Worm (Caenorhabditis elegans) whole organism, young adult: ENCODE measurements around the gene zipt-7.1.

Experiments
- F22D6.2 ChIP-seq: sonication (generic microtip); optimal IDR thresholded peaks from 2 replicates; lab custom pipeline; 2016; ENCODE audit warnings: mild to moderate bottlenecking, missing genetic modification characterization, missing compliant biosample characterization
- F49E8.2 ChIP-seq: sonication (generic microtip); optimal IDR thresholded peaks from 3 replicates; lab custom pipeline; 2017; ENCODE audit warnings: missing genetic modification characterization, mild to moderate bottlenecking, missing compliant biosample characterization, antibody characterized with exemption, moderate library complexity; ENCODE audit not compliant: insufficient read depth
- Y53F4B.3 ChIP-seq: fragments of 200-800 bp; sonication (Bioruptor generic); IDR thresholded peaks from 2 replicates; pipeline ENCODE4 v1.3.6; 2022; ENCODE audit warnings: missing genetic modification reagents, missing genetic modification characterization, missing compliant biosample characterization
- Y56A3A.18 ChIP-seq: fragments of 200-800 bp; sonication (Bioruptor generic); IDR thresholded peaks from 2 replicates; pipeline ENCODE4 v1.3.6; 2022; ENCODE audit warnings: missing genetic modification reagents, missing genetic modification characterization, missing compliant biosample characterization
- Y67H2A.10 ChIP-seq: fragments of 200-800 bp; sonication (Bioruptor generic); conservative IDR thresholded peaks from 2 replicates; pipeline ENCODE4 v1.3.6; 2022; ENCODE audit warnings: missing genetic modification reagents, missing genetic modification characterization, missing compliant biosample characterization
- Y79H2A.3 ChIP-seq: fragments of 200-800 bp; sonication (Bioruptor generic); conservative IDR thresholded peaks from 2 replicates; pipeline ENCODE4 v1.3.6; 2022; ENCODE audit warnings: missing genetic modification reagents, missing genetic modification characterization, missing compliant biosample characterization
- Y95B8A.8 ChIP-seq: fragments of 200-800 bp; sonication (Bioruptor generic); IDR thresholded peaks from 2 replicates; pipeline ENCODE4 v1.3.6; 2022; ENCODE audit warnings: missing genetic modification reagents, missing genetic modification characterization, missing compliant biosample characterization
- ama-1 ChIP-seq, 3 experiments: fragments of 150-350 bp in 1 of 3; sonication (generic microtip) in 2 of 3; optimal IDR thresholded peaks; 2 replicates each; lab custom pipeline; 2014 to 2018; ENCODE audit warnings: missing biosample characterization in 2 of 3, missing genetic modification characterization in 2 of 3, missing genetic modification reagents in 2 of 3
- athp-1 ChIP-seq: sonication (generic microtip); optimal IDR thresholded peaks from 2 replicates; lab custom pipeline; 2017; ENCODE audit warnings: mild to moderate bottlenecking, missing genetic modification characterization, missing compliant biosample characterization
- bed-1 ChIP-seq: fragments of 200-800 bp; sonication (Bioruptor generic); IDR thresholded peaks from 2 replicates; pipeline ENCODE4 v1.3.6; 2022; ENCODE audit warnings: missing genetic modification reagents, missing genetic modification characterization, missing compliant biosample characterization
- ccch-3 ChIP-seq: fragments of 200-800 bp; sonication (Bioruptor generic); optimal IDR thresholded peaks from 2 replicates; lab custom pipeline; 2018; ENCODE audit warnings: mild to moderate bottlenecking, missing genetic modification characterization, missing compliant biosample characterization
- cebp-2 ChIP-seq: fragments of 200-800 bp; sonication (Bioruptor generic); IDR thresholded peaks from 2 replicates; pipeline ENCODE4 v1.3.6; 2022; ENCODE audit warnings: missing genetic modification characterization, missing compliant biosample characterization
- ceh-27 ChIP-seq: fragments of 200-800 bp; sonication (Bioruptor generic); optimal IDR thresholded peaks from 2 replicates; lab custom pipeline; 2018; ENCODE audit warnings: mild to moderate bottlenecking, missing genetic modification characterization, moderate library complexity, missing compliant biosample characterization
- ceh-58 ChIP-seq: fragments of 200-800 bp; sonication (Bioruptor generic); IDR thresholded peaks from 2 replicates; pipeline ENCODE4 v1.3.6; 2022; ENCODE audit warnings: missing genetic modification characterization, missing compliant biosample characterization
- ceh-79 ChIP-seq: sonication (generic microtip); optimal IDR thresholded peaks from 2 replicates; lab custom pipeline; 2017; ENCODE audit warnings: mild to moderate bottlenecking, missing genetic modification characterization, missing compliant biosample characterization
- ceh-91 ChIP-seq: fragments of 200-800 bp; sonication (Bioruptor generic); IDR thresholded peaks from 2 replicates; pipeline ENCODE4 v1.3.6; 2022; ENCODE audit warnings: missing genetic modification reagents, missing genetic modification characterization, missing compliant biosample characterization
- chd-7 ChIP-seq: sonication (generic microtip); optimal IDR thresholded peaks from 2 replicates; lab custom pipeline; 2016; ENCODE audit warnings: mild to moderate bottlenecking, missing genetic modification characterization, moderate library complexity, missing compliant biosample characterization
- die-1 ChIP-seq: sonication (generic microtip); optimal IDR thresholded peaks from 2 replicates; lab custom pipeline; 2016; ENCODE audit warnings: missing genotype, mild to moderate bottlenecking, missing genetic modification characterization, missing compliant biosample characterization
- dpff-1 ChIP-seq: sonication (generic microtip); optimal IDR thresholded peaks from 2 replicates; lab custom pipeline; 2017; ENCODE audit warnings: mild to moderate bottlenecking, missing genetic modification characterization, missing compliant biosample characterization
- egl-18 ChIP-seq: fragments of 200-800 bp; sonication (Bioruptor generic); IDR thresholded peaks from 2 replicates; pipeline ENCODE4 v1.3.6; 2022; ENCODE audit warnings: missing genetic modification reagents, missing genetic modification characterization, missing compliant biosample characterization
- egl-44 ChIP-seq: fragments of 200-800 bp; sonication (Bioruptor generic); IDR thresholded peaks from 2 replicates; pipeline ENCODE4 v1.3.6; 2022; ENCODE audit warnings: missing genetic modification reagents, missing genetic modification characterization, missing compliant biosample characterization
- hlh-26 ChIP-seq: fragments of 200-800 bp; sonication (Bioruptor generic); conservative IDR thresholded peaks from 2 replicates; pipeline ENCODE4 v1.3.6; 2022; ENCODE audit warnings: missing genetic modification reagents, missing genetic modification characterization, missing compliant biosample characterization
- hsf-1 ChIP-seq: fragments of 200-800 bp; sonication (Bioruptor generic); IDR thresholded peaks from 2 replicates; pipeline ENCODE4 v1.3.6; 2022; ENCODE audit warnings: missing genetic modification reagents, missing genetic modification characterization, missing compliant biosample characterization
- lag-1 ChIP-seq: fragments of 200-800 bp; sonication (Bioruptor generic); IDR thresholded peaks from 2 replicates; pipeline ENCODE4 v1.3.6; 2022; ENCODE audit warnings: missing genetic modification reagents, missing genetic modification characterization, missing compliant biosample characterization
- lin-35 ChIP-seq, 3 experiments: fragments of 150-350 bp in 2 of 3; sonication (generic microtip) in 1 of 3; optimal IDR thresholded peaks; 2 replicates each; lab custom pipeline; 2014 to 2018; ENCODE audit warnings: missing biosample characterization in 3 of 3, missing genetic modification characterization in 3 of 3, missing genetic modification reagents in 3 of 3
- lin-40 ChIP-seq: sonication (generic microtip); optimal IDR thresholded peaks from 2 replicates; lab custom pipeline; 2016; ENCODE audit warnings: missing genetic modification characterization, mild to moderate bottlenecking, missing compliant biosample characterization, missing genotype, missing genetic modification reagents
- lin-54 ChIP-seq: fragments of 200-800 bp; sonication (Bioruptor generic); optimal IDR thresholded peaks from 2 replicates; lab custom pipeline; 2018; ENCODE audit warnings: mild to moderate bottlenecking, missing genetic modification characterization, missing compliant biosample characterization
- lir-1 ChIP-seq: fragments of 200-800 bp; sonication (Bioruptor generic); conservative IDR thresholded peaks from 2 replicates; pipeline ENCODE4 v1.3.6; 2022; ENCODE audit warnings: missing genetic modification reagents, missing genetic modification characterization, missing compliant biosample characterization
- madf-6 ChIP-seq: fragments of 200-800 bp; sonication (Bioruptor generic); IDR thresholded peaks from 2 replicates; pipeline ENCODE4 v1.3.6; 2022; ENCODE audit warnings: missing genetic modification reagents, missing genetic modification characterization, missing compliant biosample characterization
- madf-8 ChIP-seq: fragments of 200-800 bp; sonication (Bioruptor generic); conservative IDR thresholded peaks from 2 replicates; pipeline ENCODE4 v1.3.6; 2022; ENCODE audit warnings: missing genetic modification reagents, missing genetic modification characterization, missing compliant biosample characterization
- mes-4 ChIP-seq: sonication (generic microtip); optimal IDR thresholded peaks from 2 replicates; lab custom pipeline; 2016; ENCODE audit warnings: missing genotype, missing genetic modification characterization, missing compliant biosample characterization
- nfya-1 ChIP-seq: sonication (generic microtip); optimal IDR thresholded peaks from 2 replicates; lab custom pipeline; 2017; ENCODE audit warnings: antibody characterized with exemption, missing compliant biosample characterization, missing genetic modification characterization, borderline replicate concordance; ENCODE audit not compliant: insufficient read depth
- nfyb-1 ChIP-seq: fragments of 200-800 bp; sonication (Bioruptor generic); IDR thresholded peaks from 2 replicates; pipeline ENCODE4 v1.3.6; 2022; ENCODE audit warnings: missing genetic modification reagents, missing genetic modification characterization, missing compliant biosample characterization
- nhr-120 ChIP-seq: fragments of 200-800 bp; sonication (Bioruptor generic); IDR thresholded peaks from 2 replicates; pipeline ENCODE4 v1.3.6; 2022; ENCODE audit warnings: missing genetic modification characterization, missing compliant biosample characterization
- nhr-179 ChIP-seq: sonication (generic microtip); optimal IDR thresholded peaks from 2 replicates; lab custom pipeline; 2016; ENCODE audit warnings: mild to moderate bottlenecking, missing genetic modification characterization, missing compliant biosample characterization
- nhr-27 ChIP-seq: fragments of 200-800 bp; sonication (Bioruptor generic); optimal IDR thresholded peaks from 2 replicates; lab custom pipeline; 2018; ENCODE audit warnings: mild to moderate bottlenecking, missing genetic modification characterization, moderate library complexity, missing compliant biosample characterization
- nhr-80 ChIP-seq: sonication (generic microtip); optimal IDR thresholded peaks from 2 replicates; lab custom pipeline; 2016; ENCODE audit warnings: missing genetic modification characterization, missing compliant biosample characterization
- snpc-1.3 ChIP-seq: sonication (generic microtip); optimal IDR thresholded peaks from 2 replicates; lab custom pipeline; 2017; ENCODE audit warnings: missing genetic modification characterization, mild to moderate bottlenecking, missing compliant biosample characterization, antibody characterized with exemption, moderate library complexity, missing genotype, missing genetic modification reagents; ENCODE audit not compliant: insufficient read depth
- somi-1 ChIP-seq: fragments of 200-800 bp; sonication (Bioruptor generic); optimal IDR thresholded peaks from 2 replicates; lab custom pipeline; 2018; ENCODE audit warnings: mild to moderate bottlenecking, missing genetic modification characterization, missing compliant biosample characterization
- sptf-2 ChIP-seq: fragments of 200-800 bp; sonication (Bioruptor generic); optimal IDR thresholded peaks from 2 replicates; lab custom pipeline; 2018; ENCODE audit warnings: mild to moderate bottlenecking, missing genetic modification characterization, missing compliant biosample characterization
- tbp1 ChIP-seq: fragments of 200-800 bp; sonication (Bioruptor generic); optimal IDR thresholded peaks from 2 replicates; lab custom pipeline; 2018; ENCODE audit warnings: mild to moderate bottlenecking, missing genetic modification characterization, missing compliant biosample characterization
- tbx-9 ChIP-seq: sonication (generic microtip); optimal IDR thresholded peaks from 2 replicates; lab custom pipeline; 2016; ENCODE audit warnings: borderline replicate concordance, missing genetic modification characterization, inconsistent platforms, missing compliant biosample characterization
- unc-130 ChIP-seq: sonication (generic microtip); optimal IDR thresholded peaks from 2 replicates; lab custom pipeline; 2016; ENCODE audit warnings: missing genetic modification reagents, missing genetic modification characterization, missing compliant biosample characterization
- zim-3 ChIP-seq: sonication (generic microtip); optimal IDR thresholded peaks from 2 replicates; lab custom pipeline; 2017; ENCODE audit warnings: mild to moderate bottlenecking, missing genetic modification characterization, moderate library complexity, missing compliant biosample characterization
- ztf-18 ChIP-seq: sonication (generic microtip); optimal IDR thresholded peaks from 2 replicates; lab custom pipeline; 2016; ENCODE audit warnings: missing genotype, mild to moderate bottlenecking, missing genetic modification characterization, missing compliant biosample characterization
- ztf-25 ChIP-seq: fragments of 200-800 bp; sonication (Bioruptor generic); IDR thresholded peaks from 2 replicates; pipeline ENCODE4 v1.3.6; 2022; ENCODE audit warnings: missing genetic modification reagents, missing genetic modification characterization, missing compliant biosample characterization
- ztf-26 ChIP-seq: sonication (generic microtip); optimal IDR thresholded peaks from 2 replicates; lab custom pipeline; 2017; ENCODE audit warnings: missing genetic modification characterization, missing compliant biosample characterization
- ztf-28 ChIP-seq: fragments of 200-800 bp; sonication (Bioruptor generic); IDR thresholded peaks from 2 replicates; pipeline ENCODE4 v1.3.6; 2022; ENCODE audit warnings: missing genetic modification reagents, missing genetic modification characterization, missing compliant biosample characterization
- ztf-3 ChIP-seq: fragments of 200-800 bp; sonication (Bioruptor generic); optimal IDR thresholded peaks from 2 replicates; lab custom pipeline; 2018; ENCODE audit warnings: mild to moderate bottlenecking, missing genetic modification characterization, missing compliant biosample characterization

Gene zipt-7.1

DNA sequence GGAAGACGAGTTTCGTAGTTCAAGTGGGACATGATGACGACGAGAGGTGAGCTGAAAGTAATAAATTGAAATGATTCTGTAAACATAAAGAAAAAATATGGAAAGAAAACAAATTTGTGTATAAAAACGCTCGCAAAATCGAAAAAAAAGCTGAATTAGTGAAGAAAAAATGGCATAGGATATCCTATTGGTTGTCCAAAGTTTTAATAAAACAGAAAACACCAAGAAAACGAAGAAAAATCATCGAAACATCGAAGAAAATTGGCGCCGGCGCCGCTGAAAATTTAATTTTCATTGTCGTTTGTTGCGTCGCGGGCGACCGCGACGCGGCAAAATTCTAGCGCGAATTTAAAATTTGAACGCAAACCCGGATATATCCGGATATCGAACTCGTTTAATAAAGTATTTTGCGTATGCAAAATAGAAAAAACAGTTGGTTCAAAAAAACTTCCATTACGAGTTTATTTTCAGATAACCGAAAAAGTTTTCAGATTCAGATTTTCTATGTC, 14.3 kb downstream of the zipt-7.1 start, which contains the start of gene gln-5 (continued):
- TF ChIP-seq ceh-58 (GFP tag; lab: Robert Waterston, UW) (no peak), Y56A3A.18 (GFP tag; lab: Robert Waterston, UW) (no peak), dpff-1 (no peak), ztf-3 (GFP tag; lab: Kevin White, UChicago) (no peak), Y79H2A.3 (no peak), snpc-1.3 (tag; lab: Kevin White, UChicago) (peak; percentile 41), bed-1 (GFP tag; lab: Robert Waterston, UW) (no peak), nfyb-1 (peak; percentile 27; the same call in 1 of the 2 replicates), tbx-9 (tag; lab: Kevin White, UChicago) (no peak), cebp-2 (GFP tag; lab: Robert Waterston, UW) (no peak), sptf-2 (GFP tag; lab: Kevin White, UChicago) (no peak), hsf-1 (GFP tag; lab: Robert Waterston, UW) (peak; percentile 95), somi-1 (GFP tag; lab: Kevin White, UChicago) (no peak), egl-44 (GFP tag; lab: Robert Waterston, UW) (no peak), Y95B8A.8 (GFP tag; lab: Robert Waterston, UW) (0 out of 2 replicates have a peak, but pooled peaks have one; percentile 66), lin-40 (tag; lab: Kevin White, UChicago) (no peak), egl-18 (no peak), lir-1 (GFP tag; lab: Robert Waterston, UW) (no peak; the same call in 1 of the 2 replicates), F22D6.2 (no peak), F49E8.2 (tag; lab: Kevin White, UChicago) (peak; percentile 48), Y67H2A.10 (GFP tag; lab: Robert Waterston, UW) (no peak), lin-35 (GFP tag; optimal IDR thresholded peaks at IDR 0.05; lab: Kevin White, UChicago) (peak in 1 of 3 experiments; percentile 7), ztf-25 (no peak), unc-130 (GFP tag; lab: Kevin White, UChicago) (no peak), Y53F4B.3 (GFP tag; lab: Robert Waterston, UW) (no peak), nhr-179 (tag; lab: Kevin White, UChicago) (no peak), ztf-28 (no peak), madf-6 (GFP tag; lab: Robert Waterston, UW) (peak; percentile 98), athp-1 (tag; lab: Kevin White, UChicago) (peak; percentile 16), hlh-26 (GFP tag; lab: Robert Waterston, UW) (no peak), zim-3 (tag; lab: Kevin White, UChicago) (no peak), nhr-120 (no peak), ztf-18 (no peak), nfya-1 (no peak), ccch-3 (GFP tag; lab: Kevin White, UChicago) (no peak), ceh-91 (GFP tag; lab: Robert Waterston, UW) (peak; percentile 94), madf-8 (GFP tag; lab: Robert Waterston, UW) (peak; percentile 95), lin-54 (GFP tag; lab: Kevin White, UChicago) (peak; percentile 79), tbp1 (peak; percentile 42), ztf-26 (tag; lab: Kevin White, UChicago) (no peak), lag-1 (GFP tag; lab: Robert Waterston, UW) (no peak), nhr-27 (tag; lab: Kevin White, UChicago) (no peak), die-1 (no peak), ceh-27 (GFP tag; lab: Kevin White, UChicago) (no peak), ceh-79 (tag; lab: Kevin White, UChicago) (no peak), mes-4 (tag; lab: Kevin White, UChicago) (no peak), chd-7 (tag; lab: Kevin White, UChicago) (no peak), ama-1 (optimal IDR thresholded peaks at IDR 0.05; lab: Kevin White, UChicago) (no peak), ama-1 (GFP tag; optimal IDR thresholded peaks at IDR 0.05; lab: Kevin White, UChicago) (no peak), nhr-80 (tag; lab: Kevin White, UChicago) (no peak)
